Worm (Caenorhabditis elegans) whole organism, young adult: ENCODE measurements around the gene ccar-1.
A peak's percentile ranks its signal among the peaks of the same experiment; 100 is the strongest.

Experiments
- B0019.2 ChIP-seq: fragments of 200-800 bp; sonication (Bioruptor generic); conservative IDR thresholded peaks from 2 replicates; pipeline ENCODE4 v1.3.6; 2022; ENCODE audit warnings: missing genetic modification reagents, missing genetic modification characterization, missing compliant biosample characterization
- C06A6.2 ChIP-seq: fragments of 200-800 bp; sonication (Bioruptor generic); conservative IDR thresholded peaks from 2 replicates; pipeline ENCODE4 v1.3.6; 2022; ENCODE audit warnings: missing genetic modification characterization, missing compliant biosample characterization
- D2030.7 ChIP-seq: fragments of 200-800 bp; sonication (Bioruptor generic); IDR thresholded peaks from 2 replicates; pipeline ENCODE4 v1.3.6; 2022; ENCODE audit warnings: missing genetic modification reagents, missing genetic modification characterization, missing compliant biosample characterization
- F10E7.11 ChIP-seq: sonication (generic microtip); optimal IDR thresholded peaks from 2 replicates; lab custom pipeline; 2017; ENCODE audit warnings: mild to moderate bottlenecking, missing genetic modification characterization, moderate library complexity, missing compliant biosample characterization
- F23B12.7 ChIP-seq: sonication (generic microtip); optimal IDR thresholded peaks from 2 replicates; lab custom pipeline; 2017; ENCODE audit warnings: missing genetic modification characterization, mild to moderate bottlenecking, missing compliant biosample characterization, antibody characterized with exemption, moderate library complexity; ENCODE audit not compliant: insufficient read depth
- F52B5.7 ChIP-seq: sonication (generic microtip); optimal IDR thresholded peaks from 2 replicates; lab custom pipeline; 2016; ENCODE audit warnings: mild to moderate bottlenecking, missing genetic modification characterization, missing compliant biosample characterization
- F57C9.4 ChIP-seq: sonication (generic microtip); optimal IDR thresholded peaks from 2 replicates; lab custom pipeline; 2017; ENCODE audit warnings: mild to moderate bottlenecking, missing genetic modification characterization, missing compliant biosample characterization
- T07F8.4 ChIP-seq: sonication (generic microtip); optimal IDR thresholded peaks from 2 replicates; lab custom pipeline; 2016; ENCODE audit warnings: mild to moderate bottlenecking, missing genetic modification characterization, moderate library complexity, missing compliant biosample characterization
- aptf-3 ChIP-seq: fragments of 200-800 bp; sonication (Bioruptor generic); IDR thresholded peaks from 2 replicates; pipeline ENCODE4 v1.3.6; 2022; ENCODE audit warnings: missing genetic modification characterization, missing compliant biosample characterization
- athp-1 ChIP-seq: sonication (generic microtip); optimal IDR thresholded peaks from 2 replicates; lab custom pipeline; 2017; ENCODE audit warnings: mild to moderate bottlenecking, missing genetic modification characterization, missing compliant biosample characterization
- attf-6 ChIP-seq: fragments of 200-800 bp; sonication (Bioruptor generic); IDR thresholded peaks from 2 replicates; pipeline ENCODE4 v1.3.6; 2022; ENCODE audit warnings: missing genetic modification reagents, missing genetic modification characterization, missing compliant biosample characterization
- cebp-1 ChIP-seq, 2 experiments: fragments of 200-800 bp in 1 of 2; sonication (Bioruptor generic) in 1 of 2; sonication (generic microtip) in 1 of 2; IDR thresholded peaks in 1 of 2; optimal IDR thresholded peaks in 1 of 2; 2 replicates each; pipeline versions ENCODE4 v1.3.6 to Lab custom; 2017 to 2022; ENCODE audit warnings: missing compliant biosample characterization in 2 of 2, missing genetic modification characterization in 2 of 2, mild to moderate bottlenecking in 1 of 2, missing genetic modification reagents in 1 of 2, moderate library complexity in 1 of 2
- cebp-2 ChIP-seq: fragments of 200-800 bp; sonication (Bioruptor generic); IDR thresholded peaks from 2 replicates; pipeline ENCODE4 v1.3.6; 2022; ENCODE audit warnings: missing genetic modification characterization, missing compliant biosample characterization
- ceh-27 ChIP-seq: fragments of 200-800 bp; sonication (Bioruptor generic); optimal IDR thresholded peaks from 2 replicates; lab custom pipeline; 2018; ENCODE audit warnings: mild to moderate bottlenecking, missing genetic modification characterization, moderate library complexity, missing compliant biosample characterization
- dpl-1 ChIP-seq: fragments of 150-350 bp; optimal IDR thresholded peaks from 2 replicates; lab custom pipeline; 2014; ENCODE audit warnings: missing biosample characterization, missing genetic modification reagents, missing genetic modification characterization
- egl-44 ChIP-seq: fragments of 200-800 bp; sonication (Bioruptor generic); IDR thresholded peaks from 2 replicates; pipeline ENCODE4 v1.3.6; 2022; ENCODE audit warnings: missing genetic modification reagents, missing genetic modification characterization, missing compliant biosample characterization
- ekl-4 ChIP-seq: fragments of 200-800 bp; sonication (Bioruptor generic); IDR thresholded peaks from 2 replicates; pipeline ENCODE4 v1.3.6; 2022; ENCODE audit warnings: missing genetic modification reagents, missing genetic modification characterization, missing compliant biosample characterization
- him-1 ChIP-seq: sonication (generic microtip); optimal IDR thresholded peaks from 2 replicates; lab custom pipeline; 2016; ENCODE audit warnings: missing genotype, missing genetic modification reagents, missing genetic modification characterization, missing compliant biosample characterization
- hmg-1.2 ChIP-seq: fragments of 200-800 bp; sonication (Bioruptor generic); IDR thresholded peaks from 2 replicates; pipeline ENCODE4 v1.3.6; 2022; ENCODE audit warnings: missing genetic modification reagents, missing genetic modification characterization, missing compliant biosample characterization
- hrde-1 ChIP-seq: sonication (generic microtip); optimal IDR thresholded peaks from 2 replicates; lab custom pipeline; 2016; ENCODE audit warnings: missing genetic modification characterization, mild to moderate bottlenecking, missing compliant biosample characterization, moderate library complexity, missing genotype, missing genetic modification reagents, borderline replicate concordance
- lin-26 ChIP-seq: fragments of 200-800 bp; sonication (Bioruptor generic); IDR thresholded peaks from 2 replicates; pipeline ENCODE4 v1.3.6; 2022; ENCODE audit warnings: missing genetic modification reagents, missing genetic modification characterization, missing compliant biosample characterization
- lin-35 ChIP-seq, 3 experiments: fragments of 150-350 bp in 2 of 3; sonication (generic microtip) in 1 of 3; optimal IDR thresholded peaks; 2 replicates each; lab custom pipeline; 2014 to 2018; ENCODE audit warnings: missing biosample characterization in 3 of 3, missing genetic modification characterization in 3 of 3, missing genetic modification reagents in 3 of 3
- lir-1 ChIP-seq: fragments of 200-800 bp; sonication (Bioruptor generic); conservative IDR thresholded peaks from 2 replicates; pipeline ENCODE4 v1.3.6; 2022; ENCODE audit warnings: missing genetic modification reagents, missing genetic modification characterization, missing compliant biosample characterization
- lsy-27 ChIP-seq: sonication (generic microtip); optimal IDR thresholded peaks from 2 replicates; lab custom pipeline; 2017; ENCODE audit warnings: missing genetic modification characterization, mild to moderate bottlenecking, missing compliant biosample characterization, antibody characterized with exemption, missing genotype, borderline replicate concordance; ENCODE audit not compliant: insufficient read depth
- madf-10 ChIP-seq: sonication (generic microtip); optimal IDR thresholded peaks from 2 replicates; lab custom pipeline; 2016; ENCODE audit warnings: mild to moderate bottlenecking, missing genetic modification characterization, missing compliant biosample characterization
- madf-3 ChIP-seq: fragments of 200-800 bp; sonication (Bioruptor generic); IDR thresholded peaks from 2 replicates; pipeline ENCODE4 v1.3.6; 2022; ENCODE audit warnings: missing genetic modification reagents, missing genetic modification characterization, missing compliant biosample characterization
- madf-8 ChIP-seq: fragments of 200-800 bp; sonication (Bioruptor generic); conservative IDR thresholded peaks from 2 replicates; pipeline ENCODE4 v1.3.6; 2022; ENCODE audit warnings: missing genetic modification reagents, missing genetic modification characterization, missing compliant biosample characterization
- mcd-1 ChIP-seq: fragments of 200-800 bp; sonication (Bioruptor generic); IDR thresholded peaks from 2 replicates; pipeline ENCODE4 v1.3.6; 2022; ENCODE audit warnings: missing genetic modification reagents, missing genetic modification characterization, missing compliant biosample characterization
- mel-28 ChIP-seq: sonication (generic microtip); optimal IDR thresholded peaks from 2 replicates; lab custom pipeline; 2016; ENCODE audit warnings: borderline replicate concordance, mild to moderate bottlenecking, missing genetic modification characterization, missing compliant biosample characterization
- mes-4 ChIP-seq: sonication (generic microtip); optimal IDR thresholded peaks from 2 replicates; lab custom pipeline; 2016; ENCODE audit warnings: missing genotype, missing genetic modification characterization, missing compliant biosample characterization
- nfya-1 ChIP-seq: sonication (generic microtip); optimal IDR thresholded peaks from 2 replicates; lab custom pipeline; 2017; ENCODE audit warnings: antibody characterized with exemption, missing compliant biosample characterization, missing genetic modification characterization, borderline replicate concordance; ENCODE audit not compliant: insufficient read depth
- nfyb-1 ChIP-seq: fragments of 200-800 bp; sonication (Bioruptor generic); IDR thresholded peaks from 2 replicates; pipeline ENCODE4 v1.3.6; 2022; ENCODE audit warnings: missing genetic modification reagents, missing genetic modification characterization, missing compliant biosample characterization
- nhr-120 ChIP-seq: fragments of 200-800 bp; sonication (Bioruptor generic); IDR thresholded peaks from 2 replicates; pipeline ENCODE4 v1.3.6; 2022; ENCODE audit warnings: missing genetic modification characterization, missing compliant biosample characterization
- nhr-27 ChIP-seq: fragments of 200-800 bp; sonication (Bioruptor generic); optimal IDR thresholded peaks from 2 replicates; lab custom pipeline; 2018; ENCODE audit warnings: mild to moderate bottlenecking, missing genetic modification characterization, moderate library complexity, missing compliant biosample characterization
- pbrm-1 ChIP-seq: fragments of 200-800 bp; sonication (Bioruptor generic); IDR thresholded peaks from 2 replicates; pipeline ENCODE4 v1.3.6; 2022; ENCODE audit warnings: missing genetic modification reagents, missing genetic modification characterization, missing compliant biosample characterization
- rcor-1 ChIP-seq: fragments of 200-800 bp; sonication (Bioruptor generic); IDR thresholded peaks from 2 replicates; pipeline ENCODE4 v1.3.6; 2022; ENCODE audit warnings: missing genetic modification reagents, missing genetic modification characterization, missing compliant biosample characterization
- sea-2 ChIP-seq: fragments of 200-800 bp; sonication (Bioruptor generic); IDR thresholded peaks from 2 replicates; pipeline ENCODE4 v1.3.6; 2022; ENCODE audit warnings: missing genetic modification characterization, missing compliant biosample characterization
- snpc-1.1 ChIP-seq: sonication (generic microtip); optimal IDR thresholded peaks from 2 replicates; lab custom pipeline; 2017; ENCODE audit warnings: missing genetic modification characterization, mild to moderate bottlenecking, missing compliant biosample characterization, antibody characterized with exemption, moderate library complexity, missing genotype, missing genetic modification reagents; ENCODE audit not compliant: insufficient read depth
- snpc-3.4 ChIP-seq: sonication (generic microtip); optimal IDR thresholded peaks from 2 replicates; lab custom pipeline; 2017; ENCODE audit warnings: missing genetic modification characterization, mild to moderate bottlenecking, missing compliant biosample characterization, antibody characterized with exemption, moderate library complexity, missing genotype, missing genetic modification reagents
- tbp1 ChIP-seq: fragments of 200-800 bp; sonication (Bioruptor generic); optimal IDR thresholded peaks from 2 replicates; lab custom pipeline; 2018; ENCODE audit warnings: mild to moderate bottlenecking, missing genetic modification characterization, missing compliant biosample characterization
- tbx-9 ChIP-seq: sonication (generic microtip); optimal IDR thresholded peaks from 2 replicates; lab custom pipeline; 2016; ENCODE audit warnings: borderline replicate concordance, missing genetic modification characterization, inconsistent platforms, missing compliant biosample characterization
- unc-130 ChIP-seq: sonication (generic microtip); optimal IDR thresholded peaks from 2 replicates; lab custom pipeline; 2016; ENCODE audit warnings: missing genetic modification reagents, missing genetic modification characterization, missing compliant biosample characterization
- zfh-2 ChIP-seq: fragments of 200-800 bp; sonication (Bioruptor generic); conservative IDR thresholded peaks from 2 replicates; pipeline ENCODE4 v1.3.6; 2022; ENCODE audit warnings: missing genetic modification reagents, missing genetic modification characterization, missing compliant biosample characterization
- ztf-28 ChIP-seq: fragments of 200-800 bp; sonication (Bioruptor generic); IDR thresholded peaks from 2 replicates; pipeline ENCODE4 v1.3.6; 2022; ENCODE audit warnings: missing genetic modification reagents, missing genetic modification characterization, missing compliant biosample characterization

ccar-1 gene

ce11 chrIV:14071466-14071865, at the start of gene ccar-1:
Gene ccar-1, plus strand, starts transcription at chrIV:14071548.
- TF ChIP-seq cebp-1 (GFP tag; IDR thresholded peaks at IDR 0.05; lab: Robert Waterston, UW) (no peak), cebp-1 (tag; optimal IDR thresholded peaks at IDR 0.05; lab: Kevin White, UChicago) (no peak), hmg-1.2 (GFP tag; lab: Robert Waterston, UW) (no peak), D2030.7 (no peak), pbrm-1 (GFP tag; lab: Robert Waterston, UW) (peak; percentile 19; the same call in 1 of the 2 replicates), rcor-1 (GFP tag; lab: Robert Waterston, UW) (0 out of 2 replicates have a peak, but pooled peaks have one; percentile 5), B0019.2 (GFP tag; lab: Robert Waterston, UW) (no peak), F52B5.7 (tag; lab: Kevin White, UChicago) (no peak), mcd-1 (GFP tag; lab: Robert Waterston, UW) (no peak; the same call in 1 of the 2 replicates), F57C9.4 (tag; lab: Kevin White, UChicago) (no peak), zfh-2 (GFP tag; lab: Robert Waterston, UW) (0 out of 2 replicates have a peak, but pooled peaks have one; percentile 7), nfya-1 (tag; lab: Kevin White, UChicago) (no peak), tbx-9 (no peak), nhr-27 (tag; lab: Kevin White, UChicago) (no peak), F10E7.11 (tag; lab: Kevin White, UChicago) (no peak), cebp-2 (GFP tag; lab: Robert Waterston, UW) (0 out of 2 replicates have a peak, but pooled peaks have one; percentile 48), hrde-1 (tag; lab: Kevin White, UChicago) (no peak), lsy-27 (no peak), nhr-120 (no peak), lir-1 (GFP tag; lab: Robert Waterston, UW) (no peak), sea-2 (no peak), ztf-28 (GFP tag; lab: Robert Waterston, UW) (peak; percentile 38; the same call in 1 of the 2 replicates), dpl-1 (GFP tag; lab: Kevin White, UChicago) (no peak), snpc-1.1 (tag; lab: Kevin White, UChicago) (no peak), attf-6 (GFP tag; lab: Robert Waterston, UW) (peak; percentile 81), athp-1 (tag; lab: Kevin White, UChicago) (no peak), C06A6.2 (no peak), F23B12.7 (tag; lab: Kevin White, UChicago) (no peak), egl-44 (GFP tag; lab: Robert Waterston, UW) (no peak), T07F8.4 (no peak), madf-3 (GFP tag; lab: Robert Waterston, UW) (0 out of 2 replicates have a peak, but pooled peaks have one; percentile 3), aptf-3 (GFP tag; lab: Robert Waterston, UW) (no peak), mel-28 (tag; lab: Kevin White, UChicago) (no peak), lin-26 (GFP tag; lab: Robert Waterston, UW) (peak; percentile 46; the same call in 1 of the 2 replicates), mes-4 (tag; lab: Kevin White, UChicago) (no peak)
- TF ChIP-seq, all 124 proteins: peak for 8

- TF ChIP-seq pbrm-1 (GFP tag; lab: Robert Waterston, UW) (0 out of 2 replicates have a peak, but pooled peaks have one; percentile 62), cebp-2 (GFP tag; lab: Robert Waterston, UW) (no peak), snpc-3.4 (no peak), madf-10 (tag; lab: Kevin White, UChicago) (peak; percentile 65), unc-130 (no peak), mel-28 (tag; lab: Kevin White, UChicago) (no peak), madf-8 (GFP tag; lab: Robert Waterston, UW) (no peak), lin-35 (GFP tag; optimal IDR thresholded peaks at IDR 0.05; lab: Kevin White, UChicago) (peak in 1 of 3 experiments; percentile 73), nfyb-1 (GFP tag; lab: Robert Waterston, UW) (peak; percentile 89), ekl-4 (GFP tag; lab: Robert Waterston, UW) (peak; percentile 94), tbp1 (GFP tag; lab: Kevin White, UChicago) (peak; percentile 2), him-1 (tag; lab: Kevin White, UChicago) (no peak), ceh-27 (GFP tag; lab: Kevin White, UChicago) (peak; percentile 53)
Measured at ce11 chrIV:14032620-14033501, 38.5 kb upstream of the ccar-1 start.
